Fruit fly (Drosophila melanogaster): ENCODE results near the gene CG44194.

The CG44194 gene

dm6 chr3R:13010905-13011620 lies 13.5 kb upstream of the CG44194 start, which contains the start of gene CG8031 (continued):
- TF ChIP-seq pan (optimal IDR thresholded peaks at IDR 0.05) = no peak
- TF ChIP-seq pan (GFP tag; optimal IDR thresholded peaks at IDR 0.05 in 1 of 2, IDR thresholded peaks at IDR 0.05 in 1 of 2) = no peak
- TF ChIP-seq CG18599 (GFP tag; optimal IDR thresholded peaks at IDR 0.05) = no peak
- TF ChIP-seq CG12391 (tag; optimal IDR thresholded peaks at IDR 0.05) = peak; percentile 41
- no peak for TF ChIP-seq Rfx (GFP tag; IDR thresholded peaks at IDR 0.05)
- 0 out of 2 replicates have a peak, but pooled peaks have one; percentile 16 for TF ChIP-seq CG10321 (GFP tag; IDR thresholded peaks at IDR 0.05)
- TF ChIP-seq tup (GFP tag; optimal IDR thresholded peaks at IDR 0.05) = no peak
- TF ChIP-seq grau (tag; optimal IDR thresholded peaks at IDR 0.05) = no peak
- peak in 1 of 3 experiments; percentile 14 for TF ChIP-seq lola (GFP tag; optimal IDR thresholded peaks at IDR 0.05)
- no peak for TF ChIP-seq klu (GFP tag; IDR thresholded peaks at IDR 0.05)
- TF ChIP-seq al (GFP tag; IDR thresholded peaks at IDR 0.05) = no peak
- peak; percentile 97 for TF ChIP-seq MESR4 (GFP tag; optimal IDR thresholded peaks at IDR 0.05)
- no peak for TF ChIP-seq CG9437 (GFP tag; optimal IDR thresholded peaks at IDR 0.05)
- no peak for TF ChIP-seq HLH54F (GFP tag; optimal IDR thresholded peaks at IDR 0.05)
- TF ChIP-seq CG8089 (GFP tag; optimal IDR thresholded peaks at IDR 0.05) = no peak
- no peak for TF ChIP-seq ap (GFP tag; IDR thresholded peaks at IDR 0.05)
- TF ChIP-seq CG17361 (GFP tag; IDR thresholded peaks at IDR 0.05) = no peak
- TF ChIP-seq hth (optimal IDR thresholded peaks at IDR 0.05) = no peak
- TF ChIP-seq seq (GFP tag; IDR thresholded peaks at IDR 0.05) = 0 out of 2 replicates have a peak, but pooled peaks have one; percentile 9
- no peak for TF ChIP-seq luna (GFP tag; optimal IDR thresholded peaks at IDR 0.05)
- TF ChIP-seq dm (GFP tag; optimal IDR thresholded peaks at IDR 0.05) = no peak
- TF ChIP-seq CG42726 (GFP tag; IDR thresholded peaks at IDR 0.05; ENCODE audit: partially characterized antibody) = no peak
- no peak for TF ChIP-seq CG14014 (GFP tag; IDR thresholded peaks at IDR 0.05)
- no peak for TF ChIP-seq CG10431 (GFP tag; optimal IDR thresholded peaks at IDR 0.05)
- TF ChIP-seq dmrt11E (tag; optimal IDR thresholded peaks at IDR 0.05) = no peak
- no peak for TF ChIP-seq grn (GFP tag; optimal IDR thresholded peaks at IDR 0.05)
- TF ChIP-seq Poxn (GFP tag; IDR thresholded peaks at IDR 0.05) = no peak
- no peak for TF ChIP-seq jigr1 (GFP tag; IDR thresholded peaks at IDR 0.05)
- TF ChIP-seq exex (tag; optimal IDR thresholded peaks at IDR 0.05) = no peak
- no peak for TF ChIP-seq ewg (GFP tag; optimal IDR thresholded peaks at IDR 0.05)
- peak; percentile 32; the same call in 1 of the 2 replicates for TF ChIP-seq bbx (GFP tag; IDR thresholded peaks at IDR 0.05; ENCODE audit: partially characterized antibody)
- no peak for TF ChIP-seq CG2120 (GFP tag; optimal IDR thresholded peaks at IDR 0.05)
- TF ChIP-seq rib (GFP tag; IDR thresholded peaks at IDR 0.05) = no peak
- peak; percentile 21 for TF ChIP-seq CG8478 (optimal IDR thresholded peaks at IDR 0.05)
- no peak for TF ChIP-seq ssp (GFP tag; IDR thresholded peaks at IDR 0.05)
- no peak for TF ChIP-seq Med (GFP tag)
- no peak for TF ChIP-seq CG13775 (GFP tag; optimal IDR thresholded peaks at IDR 0.05)
- TF ChIP-seq gcm2 (GFP tag; optimal IDR thresholded peaks at IDR 0.05) = no peak
- TF ChIP-seq CG14050 (GFP tag; IDR thresholded peaks at IDR 0.05) = 0 out of 3 replicates have a peak, but pooled peaks have one; percentile 18
- no peak for TF ChIP-seq maf-S (GFP tag; optimal IDR thresholded peaks at IDR 0.05)
- no peak for TF ChIP-seq caup (GFP tag; optimal IDR thresholded peaks at IDR 0.05; ENCODE audit: severe bottlenecking)
- TF ChIP-seq emc (GFP tag; optimal IDR thresholded peaks at IDR 0.05) = no peak
- no peak for TF ChIP-seq Xbp1 (GFP tag; optimal IDR thresholded peaks at IDR 0.05)
- no peak for TF ChIP-seq CG15479 (GFP tag; optimal IDR thresholded peaks at IDR 0.05)
- TF ChIP-seq Opbp (GFP tag; IDR thresholded peaks at IDR 0.05; ENCODE audit: partially characterized antibody) = no peak
- no peak for TF ChIP-seq Vsx1 (GFP tag; optimal IDR thresholded peaks at IDR 0.05)
- no peak for TF ChIP-seq Awh (GFP tag; IDR thresholded peaks at IDR 0.05)
- no peak for TF ChIP-seq pho (GFP tag; optimal IDR thresholded peaks at IDR 0.05)
- no peak for TF ChIP-seq Asciz (GFP tag; optimal IDR thresholded peaks at IDR 0.05)
- no peak for TF ChIP-seq kah (GFP tag; optimal IDR thresholded peaks at IDR 0.05)

All from whole organism, embryonic.